Worm (Caenorhabditis elegans): ENCODE data around the gene cpt-2.

DNA sequence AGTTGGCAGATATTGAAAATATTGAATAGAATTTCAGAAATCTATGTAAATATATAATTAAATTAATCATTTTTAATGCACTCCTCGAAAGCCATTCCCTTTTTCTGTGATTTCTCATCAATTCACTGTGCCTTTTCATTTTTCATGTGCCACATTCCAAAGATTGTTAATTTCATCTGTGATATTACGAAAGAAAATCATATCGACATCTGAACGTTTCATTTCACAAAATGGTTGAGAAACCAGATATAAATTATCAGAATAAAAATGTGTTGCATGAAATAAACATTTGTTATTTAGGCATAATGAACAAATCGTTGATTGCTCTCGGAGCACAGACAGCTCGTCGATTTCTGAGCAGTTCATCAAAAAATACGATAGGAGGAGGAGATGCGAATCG, 4.5 kb downstream of the cpt-2 start, which contains the start of gene nuaf-3:
- TF ChIP-seq sptf-1 (tag; optimal IDR thresholded peaks at IDR 0.05) (no peak), tbx-2 (tag; optimal IDR thresholded peaks at IDR 0.05) (no peak), mep-1 (tag; optimal IDR thresholded peaks at IDR 0.05) (no peak), C04F5.9 (tag; optimal IDR thresholded peaks at IDR 0.05) (no peak), hpl-2 (GFP tag; optimal IDR thresholded peaks at IDR 0.05) (no peak), xbp-1 (tag; optimal IDR thresholded peaks at IDR 0.05) (no peak), pag-3 (tag; optimal IDR thresholded peaks at IDR 0.05; ENCODE audit: borderline replicate concordance, insufficient read depth) (no peak), mdl-1 (tag; optimal IDR thresholded peaks at IDR 0.05) (no peak), snpc-4 (tag; optimal IDR thresholded peaks at IDR 0.05) (no peak), hlh-17 (GFP tag; optimal IDR thresholded peaks at IDR 0.05; ENCODE audit: borderline replicate concordance) (no peak)
